Fruit fly (Drosophila melanogaster) whole organism, embryonic: ENCODE results near the gene CG13675.

Experiments
- Bgb ChIP-seq: fragments of 200-800 bp; sonication (Bioruptor generic); IDR thresholded peaks from 2 replicates; pipeline ENCODE4 v1.3.6; 2022; ENCODE audit warnings: missing biosample characterization, missing genetic modification characterization; ENCODE audit not compliant: partially characterized antibody
- CG11696 ChIP-seq: fragments of 200-800 bp; sonication (Bioruptor generic); IDR thresholded peaks from 2 replicates; pipeline ENCODE4 v1.3.6; 2022; ENCODE audit warnings: missing biosample characterization, missing genetic modification characterization
- CG16813 ChIP-seq: fragments of 200-800 bp; sonication (Bioruptor generic); IDR thresholded peaks from 3 replicates; pipeline ENCODE4 v1.3.6; 2022; ENCODE audit warnings: missing biosample characterization, missing genetic modification characterization; ENCODE audit not compliant: partially characterized antibody
- CG30020 ChIP-seq: fragments of 200-800 bp; optimal IDR thresholded peaks from 2 replicates; lab custom pipeline; 2019; ENCODE audit warnings: missing biosample characterization, mild to moderate bottlenecking, missing genetic modification characterization, moderate library complexity
- Dref ChIP-seq: fragments of 200-800 bp; sonication (Bioruptor generic); IDR thresholded peaks from 2 replicates; pipeline ENCODE4 v1.3.6; 2022; ENCODE audit warnings: missing biosample characterization, missing genetic modification characterization
- Fer2 ChIP-seq: fragments of 200-800 bp; sonication (Bioruptor generic); optimal IDR thresholded peaks from 2 replicates; lab custom pipeline; 2018; ENCODE audit warnings: missing biosample characterization, mild to moderate bottlenecking, missing genetic modification characterization, moderate library complexity
- NFAT ChIP-seq: fragments of 200-800 bp; sonication (Bioruptor generic); IDR thresholded peaks from 2 replicates; pipeline ENCODE4 v1.3.6; 2022; ENCODE audit warnings: missing biosample characterization, missing genetic modification characterization
- Ravus ChIP-seq: fragments of 200-800 bp; sonication (Bioruptor generic); IDR thresholded peaks from 2 replicates; pipeline ENCODE4 v1.3.6; 2022; ENCODE audit warnings: missing biosample characterization, missing genetic modification characterization
- amos ChIP-seq: fragments of 200-800 bp; sonication (Bioruptor generic); IDR thresholded peaks from 2 replicates; pipeline ENCODE4 v1.3.6; 2022; ENCODE audit warnings: missing biosample characterization, missing genetic modification characterization; ENCODE audit not compliant: partially characterized antibody
- cas ChIP-seq: fragments of 200-800 bp; sonication (Bioruptor generic); IDR thresholded peaks from 2 replicates; pipeline ENCODE4 v1.3.6; 2022; ENCODE audit warnings: missing biosample characterization, missing genetic modification characterization
- eyg ChIP-seq: fragments of 200-800 bp; sonication (Bioruptor generic); optimal IDR thresholded peaks from 3 replicates; lab custom pipeline; 2016; ENCODE audit warnings: missing biosample characterization, missing genetic modification characterization
- sr ChIP-seq: fragments of 200-800 bp; sonication (Bioruptor generic); IDR thresholded peaks from 3 replicates; pipeline ENCODE4 v1.3.6; 2022; ENCODE audit warnings: missing biosample characterization, missing genetic modification characterization

DNA sequence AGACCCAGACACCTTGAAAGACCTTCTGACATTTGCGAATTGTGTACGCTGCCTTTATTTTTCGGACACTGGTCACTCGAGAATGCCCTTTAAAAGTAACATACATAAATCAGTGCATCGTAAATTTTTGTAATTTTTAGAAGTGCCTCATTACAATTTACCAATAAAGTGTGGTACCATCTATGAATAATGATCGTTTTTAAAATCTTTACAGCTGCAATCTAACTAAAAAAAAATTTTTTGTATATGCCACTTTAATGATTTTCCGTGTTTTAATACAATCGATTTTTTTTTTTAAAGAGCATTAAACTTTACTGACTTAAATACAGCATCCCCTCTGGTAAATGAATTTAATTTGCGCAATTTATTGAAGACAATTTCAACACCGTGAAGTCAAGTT lies 8.2 kb downstream of the CG13675 start:
- no peak for TF ChIP-seq Fer2
- no peak for TF ChIP-seq CG11696 (GFP tag; lab: Robert Waterston, UW)
- no peak for TF ChIP-seq Bgb
- no peak for TF ChIP-seq Ravus (GFP tag; lab: Robert Waterston, UW)
- TF ChIP-seq cas (GFP tag; lab: Robert Waterston, UW) = no peak
- TF ChIP-seq CG16813 (GFP tag; lab: Robert Waterston, UW) = no peak
- TF ChIP-seq Dref (GFP tag; lab: Robert Waterston, UW) = no peak
- TF ChIP-seq CG30020 (tag; lab: Kevin White, UChicago) = no peak
- no peak for TF ChIP-seq amos
- TF ChIP-seq eyg (GFP tag; lab: Kevin White, UChicago) = no peak
- TF ChIP-seq sr (GFP tag; lab: Robert Waterston, UW) = no peak
- TF ChIP-seq NFAT (GFP tag; lab: Robert Waterston, UW) = no peak
